Worm (Caenorhabditis elegans) whole organism, young adult: ENCODE data around the gene str-89.

Experiments
- B0336.3 ChIP-seq: fragments of 200-800 bp; sonication (Bioruptor generic); IDR thresholded peaks from 2 replicates; pipeline ENCODE4 v1.3.6; 2022; ENCODE audit warnings: missing genetic modification characterization, missing compliant biosample characterization
- F10E7.11 ChIP-seq: sonication (generic microtip); optimal IDR thresholded peaks from 2 replicates; lab custom pipeline; 2017; ENCODE audit warnings: mild to moderate bottlenecking, missing genetic modification characterization, moderate library complexity, missing compliant biosample characterization
- F55B11.4 ChIP-seq: sonication (generic microtip); optimal IDR thresholded peaks from 2 replicates; lab custom pipeline; 2016; ENCODE audit warnings: missing compliant biosample characterization, missing genetic modification characterization, borderline replicate concordance; ENCODE audit not compliant: insufficient read depth
- die-1 ChIP-seq: sonication (generic microtip); optimal IDR thresholded peaks from 2 replicates; lab custom pipeline; 2016; ENCODE audit warnings: missing genotype, mild to moderate bottlenecking, missing genetic modification characterization, missing compliant biosample characterization
- dpl-1 ChIP-seq: fragments of 150-350 bp; optimal IDR thresholded peaks from 2 replicates; lab custom pipeline; 2014; ENCODE audit warnings: missing biosample characterization, missing genetic modification reagents, missing genetic modification characterization
- efl-1 ChIP-seq: fragments of 150-350 bp; optimal IDR thresholded peaks from 2 replicates; lab custom pipeline; 2014; ENCODE audit warnings: missing biosample characterization, missing genetic modification reagents, missing genetic modification characterization
- hmg-20 ChIP-seq: fragments of 200-800 bp; sonication (Bioruptor generic); IDR thresholded peaks from 2 replicates; pipeline ENCODE4 v1.3.6; 2022; ENCODE audit warnings: missing genetic modification reagents, missing genetic modification characterization, missing compliant biosample characterization
- nhr-27 ChIP-seq: fragments of 200-800 bp; sonication (Bioruptor generic); optimal IDR thresholded peaks from 2 replicates; lab custom pipeline; 2018; ENCODE audit warnings: mild to moderate bottlenecking, missing genetic modification characterization, moderate library complexity, missing compliant biosample characterization
- rpc-1 ChIP-seq, 2 experiments: fragments of 150-350 bp in 1 of 2; sonication (generic microtip) in 1 of 2; optimal IDR thresholded peaks; 2 replicates each; lab custom pipeline; 2014 to 2018; ENCODE audit warnings: missing biosample characterization in 1 of 2, missing genetic modification characterization in 1 of 2, missing genetic modification reagents in 1 of 2, missing genotype in 1 of 2
- sea-2 ChIP-seq: fragments of 200-800 bp; sonication (Bioruptor generic); IDR thresholded peaks from 2 replicates; pipeline ENCODE4 v1.3.6; 2022; ENCODE audit warnings: missing genetic modification characterization, missing compliant biosample characterization
- snpc-4 ChIP-seq, 5 experiments: fragments of 150-350 bp in 1 of 5; sonication (generic microtip) in 4 of 5; optimal IDR thresholded peaks; 2 replicates each; lab custom pipeline; 2014 to 2018; ENCODE audit warnings: missing genetic modification characterization in 5 of 5, missing biosample characterization in 3 of 5, antibody characterized with exemption in 2 of 5, mild to moderate bottlenecking in 2 of 5, missing compliant biosample characterization in 2 of 5, missing genotype in 2 of 5, moderate library complexity in 2 of 5, missing genetic modification reagents in 1 of 5
- tlf-1 ChIP-seq: fragments of 200-800 bp; sonication (Bioruptor generic); optimal IDR thresholded peaks from 2 replicates; lab custom pipeline; 2018; ENCODE audit warnings: mild to moderate bottlenecking, missing genetic modification characterization, missing compliant biosample characterization
- unc-62 ChIP-seq: fragments of 150-350 bp; optimal IDR thresholded peaks from 2 replicates; lab custom pipeline; 2014; ENCODE audit warnings: missing biosample characterization, missing genetic modification reagents, missing genetic modification characterization
- ztf-6 ChIP-seq: fragments of 200-800 bp; sonication (Bioruptor generic); IDR thresholded peaks from 2 replicates; pipeline ENCODE4 v1.3.6; 2022; ENCODE audit warnings: missing genetic modification reagents, missing genetic modification characterization, missing compliant biosample characterization

ce11 chrV:17655205-17655604, 13.4 kb upstream of the str-89 start:
- no peak for TF ChIP-seq F55B11.4
- TF ChIP-seq tlf-1 (GFP tag; lab: Kevin White, UChicago) = no peak
- TF ChIP-seq nhr-27 (tag; lab: Kevin White, UChicago) = no peak
- TF ChIP-seq dpl-1 (GFP tag; lab: Kevin White, UChicago) = no peak
- TF ChIP-seq ztf-6 (GFP tag; lab: Robert Waterston, UW) = no peak
- no peak for TF ChIP-seq rpc-1 (optimal IDR thresholded peaks at IDR 0.05; lab: Kevin White, UChicago)
- no peak for TF ChIP-seq rpc-1 (tag; optimal IDR thresholded peaks at IDR 0.05; lab: Kevin White, UChicago)
- TF ChIP-seq F10E7.11 = no peak
- no peak for TF ChIP-seq snpc-4 (GFP tag; optimal IDR thresholded peaks at IDR 0.05; lab: Kevin White, UChicago)
- TF ChIP-seq snpc-4 (tag; optimal IDR thresholded peaks at IDR 0.05; lab: Kevin White, UChicago) = no peak
- no peak for TF ChIP-seq efl-1 (GFP tag; lab: Kevin White, UChicago)
- TF ChIP-seq unc-62 (GFP tag; lab: Kevin White, UChicago) = no peak
- TF ChIP-seq die-1 (tag; lab: Kevin White, UChicago) = no peak
- TF ChIP-seq sea-2 (GFP tag; lab: Robert Waterston, UW) = no peak
- TF ChIP-seq B0336.3 (GFP tag; lab: Robert Waterston, UW) = no peak
- no peak for TF ChIP-seq hmg-20 (GFP tag; lab: Robert Waterston, UW)
